Worm (Caenorhabditis elegans) whole organism, L4 larva: ENCODE results near the gene arid-1.

Experiments
- D1046.2 ChIP-seq: fragments of 200-800 bp; sonication (Bioruptor generic); IDR thresholded peaks from 2 replicates; pipeline ENCODE4 v1.3.6; 2022; ENCODE audit warnings: missing genetic modification characterization, missing compliant biosample characterization
- F10B5.3 ChIP-seq: sonication (generic microtip); optimal IDR thresholded peaks from 2 replicates; lab custom pipeline; 2016; ENCODE audit warnings: mild to moderate bottlenecking, missing genetic modification characterization, missing compliant biosample characterization
- T20F7.1 ChIP-seq: fragments of 200-800 bp; sonication (Bioruptor generic); optimal IDR thresholded peaks from 2 replicates; lab custom pipeline; 2018; ENCODE audit warnings: mild to moderate bottlenecking, missing genetic modification characterization, missing compliant biosample characterization
- Y5F2A.4 ChIP-seq: fragments of 200-800 bp; sonication (Bioruptor generic); optimal IDR thresholded peaks from 2 replicates; lab custom pipeline; 2018; ENCODE audit warnings: mild to moderate bottlenecking, missing genetic modification characterization, missing compliant biosample characterization
- aha-1 ChIP-seq: fragments of 150-350 bp; peaks from one replicate; lab custom pipeline; 2014; ENCODE audit warnings: missing biosample characterization, missing genetic modification characterization
- aly-2 ChIP-seq: sonication (generic microtip); optimal IDR thresholded peaks from 2 replicates; lab custom pipeline; 2018; ENCODE audit warnings: missing biosample characterization, missing genetic modification characterization
- arid-1 ChIP-seq: fragments of 200-800 bp; sonication (Bioruptor generic); conservative IDR thresholded peaks from 2 replicates; pipeline ENCODE4 v1.3.6; 2022; ENCODE audit warnings: missing genetic modification reagents, missing genetic modification characterization, missing compliant biosample characterization
- ceh-20 ChIP-seq: fragments of 200-800 bp; sonication (Bioruptor generic); IDR thresholded peaks from 2 replicates; pipeline ENCODE4 v1.3.6; 2022; ENCODE audit warnings: missing genetic modification reagents, missing genetic modification characterization, missing compliant biosample characterization
- ceh-44 ChIP-seq: fragments of 200-800 bp; sonication (Bioruptor generic); IDR thresholded peaks from 2 replicates; pipeline ENCODE4 v1.3.6; 2022; ENCODE audit warnings: missing genetic modification reagents, missing genetic modification characterization, missing compliant biosample characterization
- ctbp-1 ChIP-seq: fragments of 200-800 bp; sonication (Bioruptor generic); IDR thresholded peaks from 2 replicates; pipeline ENCODE4 v1.3.6; 2022; ENCODE audit warnings: missing genetic modification reagents, missing genetic modification characterization, missing compliant biosample characterization
- daf-8 ChIP-seq: fragments of 200-800 bp; sonication (Bioruptor generic); IDR thresholded peaks from 2 replicates; pipeline ENCODE4 v1.3.6; 2022; ENCODE audit warnings: missing genetic modification characterization, missing compliant biosample characterization
- dmd-8 ChIP-seq: fragments of 200-800 bp; sonication (Bioruptor generic); IDR thresholded peaks from 2 replicates; pipeline ENCODE4 v1.3.6; 2022; ENCODE audit warnings: missing genetic modification characterization, missing compliant biosample characterization
- duxl-1 ChIP-seq: sonication (generic microtip); optimal IDR thresholded peaks from 2 replicates; lab custom pipeline; 2016; ENCODE audit warnings: mild to moderate bottlenecking, missing genetic modification characterization, moderate library complexity, missing compliant biosample characterization; ENCODE audit not compliant: poor library complexity
- egl-27 ChIP-seq: sonication (generic microtip); optimal IDR thresholded peaks from 3 replicates; lab custom pipeline; 2017; ENCODE audit warnings: missing biosample characterization, missing genetic modification reagents, missing genetic modification characterization
- egl-43 ChIP-seq: fragments of 200-800 bp; sonication (Bioruptor generic); IDR thresholded peaks from 2 replicates; pipeline ENCODE4 v1.3.6; 2022; ENCODE audit warnings: missing genetic modification reagents, missing genetic modification characterization, missing compliant biosample characterization
- fos-1 ChIP-seq: fragments of 150-350 bp; optimal IDR thresholded peaks from 2 replicates; lab custom pipeline; 2014; ENCODE audit warnings: missing biosample characterization, missing genetic modification characterization
- hlh-30 ChIP-seq: sonication (generic microtip); optimal IDR thresholded peaks from 2 replicates; lab custom pipeline; 2017; ENCODE audit warnings: antibody characterized with exemption, mild to moderate bottlenecking, missing genetic modification characterization, missing compliant biosample characterization; ENCODE audit not compliant: insufficient read depth
- lim-7 ChIP-seq: fragments of 200-800 bp; sonication (Bioruptor generic); IDR thresholded peaks from 2 replicates; pipeline ENCODE4 v1.3.6; 2022; ENCODE audit warnings: missing genetic modification characterization, missing compliant biosample characterization
- lin-38 ChIP-seq: fragments of 200-800 bp; sonication (Bioruptor generic); IDR thresholded peaks from 2 replicates; pipeline ENCODE4 v1.3.6; 2022; ENCODE audit warnings: missing genetic modification reagents, missing genetic modification characterization, missing compliant biosample characterization
- lir-3 ChIP-seq: sonication (generic microtip); optimal IDR thresholded peaks from 2 replicates; lab custom pipeline; 2016; ENCODE audit warnings: mild to moderate bottlenecking, missing genetic modification characterization, missing compliant biosample characterization
- madf-9 ChIP-seq: fragments of 200-800 bp; sonication (Bioruptor generic); conservative IDR thresholded peaks from 2 replicates; pipeline ENCODE4 v1.3.6; 2022; ENCODE audit warnings: missing genetic modification reagents, missing genetic modification characterization, missing compliant biosample characterization
- mes-2 ChIP-seq: sonication (generic microtip); optimal IDR thresholded peaks from 2 replicates; lab custom pipeline; 2016; ENCODE audit warnings: missing genotype, mild to moderate bottlenecking, missing genetic modification characterization, missing compliant biosample characterization; ENCODE audit not compliant: poor library complexity, severe bottlenecking
- nhr-111 ChIP-seq: fragments of 200-800 bp; sonication (Bioruptor generic); optimal IDR thresholded peaks from 2 replicates; lab custom pipeline; 2018; ENCODE audit warnings: mild to moderate bottlenecking, missing genetic modification characterization, missing compliant biosample characterization
- nhr-28 ChIP-seq: fragments of 150-350 bp; optimal IDR thresholded peaks from 2 replicates; lab custom pipeline; 2014; ENCODE audit warnings: missing biosample characterization, missing genetic modification characterization
- nhr-41 ChIP-seq: fragments of 200-800 bp; sonication (Bioruptor generic); IDR thresholded peaks from 2 replicates; pipeline ENCODE4 v1.3.6; 2022; ENCODE audit warnings: missing genetic modification reagents, missing genetic modification characterization, missing compliant biosample characterization
- nhr-42 ChIP-seq: fragments of 200-800 bp; sonication (Bioruptor generic); IDR thresholded peaks from 2 replicates; pipeline ENCODE4 v1.3.6; 2022; ENCODE audit warnings: missing genetic modification characterization, missing compliant biosample characterization
- nhr-48 ChIP-seq: sonication (generic microtip); optimal IDR thresholded peaks from 2 replicates; lab custom pipeline; 2016; ENCODE audit warnings: mild to moderate bottlenecking, missing genetic modification characterization, missing compliant biosample characterization
- nhr-6 ChIP-seq: fragments of 150-350 bp; optimal IDR thresholded peaks from 2 replicates; lab custom pipeline; 2014; ENCODE audit warnings: missing biosample characterization, missing genetic modification characterization
- nhr-76 ChIP-seq: fragments of 150-350 bp; optimal IDR thresholded peaks from 2 replicates; lab custom pipeline; 2014; ENCODE audit warnings: missing biosample characterization, missing genetic modification characterization
- php-3 ChIP-seq: fragments of 200-800 bp; sonication (Bioruptor generic); IDR thresholded peaks from 2 replicates; pipeline ENCODE4 v1.3.6; 2022; ENCODE audit warnings: missing genetic modification reagents, missing genetic modification characterization, missing compliant biosample characterization
- pqm-1 ChIP-seq: sonication (generic microtip); optimal IDR thresholded peaks from 2 replicates; lab custom pipeline; 2017; ENCODE audit warnings: missing biosample characterization, missing genetic modification characterization
- saeg-2 ChIP-seq: fragments of 200-800 bp; sonication (Bioruptor generic); IDR thresholded peaks from 2 replicates; pipeline ENCODE4 v1.3.6; 2022; ENCODE audit warnings: missing genetic modification reagents, missing genetic modification characterization, missing compliant biosample characterization
- sdz-12 ChIP-seq: fragments of 200-800 bp; sonication (Bioruptor generic); optimal IDR thresholded peaks from 2 replicates; lab custom pipeline; 2018; ENCODE audit warnings: mild to moderate bottlenecking, missing genetic modification characterization, missing compliant biosample characterization
- snpc-4 ChIP-seq: fragments of 150-350 bp; optimal IDR thresholded peaks from 2 replicates; lab custom pipeline; 2014; ENCODE audit warnings: missing biosample characterization, missing genetic modification characterization
- spr-1 ChIP-seq: sonication (generic microtip); optimal IDR thresholded peaks from 2 replicates; lab custom pipeline; 2016; ENCODE audit warnings: mild to moderate bottlenecking, missing genetic modification characterization, missing compliant biosample characterization
- spr-3 ChIP-seq: fragments of 200-800 bp; sonication (Bioruptor generic); optimal IDR thresholded peaks from 2 replicates; lab custom pipeline; 2018; ENCODE audit warnings: mild to moderate bottlenecking, missing genetic modification characterization, missing compliant biosample characterization
- tra-1 ChIP-seq: fragments of 200-800 bp; sonication (Bioruptor generic); IDR thresholded peaks from 2 replicates; pipeline ENCODE4 v1.3.6; 2022; ENCODE audit warnings: missing genetic modification reagents, missing genetic modification characterization, missing compliant biosample characterization
- unc-130 ChIP-seq: sonication (generic microtip); optimal IDR thresholded peaks from 2 replicates; lab custom pipeline; 2016; ENCODE audit warnings: missing genetic modification reagents, missing genetic modification characterization, missing compliant biosample characterization
- unc-62 ChIP-seq, 3 experiments: fragments of 150-350 bp in 1 of 3; sonication (generic microtip); optimal IDR thresholded peaks in 2 of 3; peaks in 1 of 3; 1 replicate in 1 of 3; 2 replicates in 2 of 3; lab custom pipeline; 2014 to 2017; ENCODE audit warnings: missing biosample characterization in 3 of 3, missing genetic modification characterization in 3 of 3, missing genetic modification reagents in 3 of 3, missing genotype in 1 of 3
- zag-1 ChIP-seq: fragments of 150-350 bp; optimal IDR thresholded peaks from 2 replicates; lab custom pipeline; 2014; ENCODE audit warnings: missing biosample characterization, missing genetic modification characterization
- zfp-2 ChIP-seq: sonication (generic microtip); optimal IDR thresholded peaks from 2 replicates; lab custom pipeline; 2016; ENCODE audit warnings: mild to moderate bottlenecking, missing genetic modification characterization, missing compliant biosample characterization

arid-1 gene

ce11 chrV:219632-220031 lies 33.7 kb downstream of the arid-1 start, which contains the start of gene srh-80:
Gene srh-80, plus strand, starts transcription at chrV:219932.
- peak in 1 of 2 experiments; percentile 9 for TF ChIP-seq unc-62 (GFP tag; optimal IDR thresholded peaks at IDR 0.05 in 1 of 2; lab: Kevin White, UChicago)
- TF ChIP-seq unc-62 (tag; optimal IDR thresholded peaks at IDR 0.05; lab: Kevin White, UChicago) = no peak
- TF ChIP-seq duxl-1 = no peak

ce11 chrV:234572-234971 lies 48.6 kb downstream of the arid-1 start, which contains the start of gene kin-33:
Gene kin-33, minus strand, starts transcription at chrV:234672.
- TF ChIP-seq zag-1 (tag; lab: Kevin White, UChicago) = no peak
- TF ChIP-seq madf-9 = no peak
- TF ChIP-seq ceh-20 = no peak

DNA sequence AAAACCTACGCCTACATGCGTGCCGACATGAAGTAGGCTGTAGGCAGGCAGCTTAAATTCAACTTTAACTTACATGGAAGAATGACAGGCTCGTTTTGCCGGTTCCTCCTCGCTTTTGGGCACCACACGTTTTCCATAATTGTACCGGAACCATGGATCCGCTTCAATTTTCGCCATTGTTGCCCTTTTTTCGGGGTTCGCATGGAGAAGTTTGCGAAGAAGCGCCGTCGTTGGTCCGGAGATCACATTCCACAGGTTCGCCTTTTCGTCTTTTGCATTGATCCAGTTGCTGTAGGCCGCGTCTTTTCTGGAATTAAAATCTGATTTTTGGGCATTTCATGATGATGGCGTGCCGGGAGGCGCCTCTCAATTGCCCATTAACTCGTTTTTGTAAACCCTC lies 51.0 kb downstream of the arid-1 start:
- no peak for TF ChIP-seq zfp-2 (tag; lab: Kevin White, UChicago)
- no peak for TF ChIP-seq unc-130 (GFP tag; lab: Kevin White, UChicago)
- TF ChIP-seq aha-1 (tag; lab: Kevin White, UChicago) = peak; percentile 90
- TF ChIP-seq, all 104 proteins: peak for 1

DNA sequence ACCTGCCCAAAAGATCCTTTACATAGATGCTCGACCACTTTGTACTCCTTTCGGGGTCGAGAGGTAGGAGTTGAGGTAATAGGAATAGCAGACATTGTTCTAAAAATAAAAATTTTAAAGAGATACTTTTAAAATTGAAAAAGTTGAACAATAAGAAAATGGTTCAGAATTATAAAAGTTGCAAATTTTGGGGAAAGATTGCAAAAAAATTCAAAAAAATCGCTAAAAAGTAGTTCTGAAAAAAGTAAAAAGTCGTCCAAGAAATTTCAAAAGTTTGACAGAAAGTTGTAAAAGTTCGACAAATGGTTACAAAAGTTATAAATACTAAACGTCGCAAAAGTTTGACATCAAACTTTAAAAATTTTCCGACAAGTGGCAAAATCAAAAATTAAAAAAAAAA lies 52.1 kb downstream of the arid-1 start, which contains the start of gene R02C2.1:
R02C2.1 (minus strand) TSS at position 101 of the 400 bp plus-strand sequence.
- TF ChIP-seq mes-2 (no peak), spr-3 (no peak), lin-38 (GFP tag; lab: Robert Waterston, UW) (no peak), duxl-1 (no peak), tra-1 (no peak), T20F7.1 (no peak), F10B5.3 (tag; lab: Kevin White, UChicago) (no peak), egl-43 (GFP tag; lab: Robert Waterston, UW) (no peak), Y5F2A.4 (no peak), spr-1 (no peak), nhr-42 (GFP tag; lab: Robert Waterston, UW) (no peak), nhr-48 (tag; lab: Kevin White, UChicago) (no peak), fos-1 (tag; lab: Kevin White, UChicago) (no peak), pqm-1 (tag; lab: Kevin White, UChicago) (no peak), lim-7 (no peak), ceh-44 (GFP tag; lab: Robert Waterston, UW) (no peak), snpc-4 (tag; lab: Kevin White, UChicago) (no peak)

DNA sequence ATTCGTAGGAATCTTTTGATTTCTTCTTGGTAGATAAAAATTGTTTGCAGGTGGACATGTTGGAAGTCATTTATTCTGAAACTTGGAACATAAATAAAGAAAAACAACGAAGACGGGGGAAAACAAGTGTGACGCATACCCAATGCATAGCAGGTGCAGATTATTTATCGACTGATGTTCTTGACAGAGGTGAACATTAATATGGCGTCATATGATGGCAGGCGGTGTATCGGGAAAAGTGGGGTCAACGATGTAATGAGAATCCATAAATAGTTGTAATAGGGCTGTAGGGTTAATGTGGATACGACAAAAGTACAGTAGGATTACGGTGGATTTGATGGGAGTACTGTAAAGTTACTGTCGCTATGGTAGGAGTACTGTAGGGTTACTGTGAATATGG lies 54.3 kb downstream of the arid-1 start, which contains the start of gene txt-2:
txt-2 (minus strand) TSS at position 214 of the 400 bp plus-strand sequence.
- TF ChIP-seq hlh-30 (tag; lab: Kevin White, UChicago) (no peak), egl-27 (tag; lab: Kevin White, UChicago) (no peak), saeg-2 (GFP tag; lab: Robert Waterston, UW) (no peak), lim-7 (no peak), nhr-28 (tag; lab: Kevin White, UChicago) (no peak), dmd-8 (GFP tag; lab: Robert Waterston, UW) (no peak), arid-1 (GFP tag; lab: Robert Waterston, UW) (no peak), aly-2 (tag; lab: Kevin White, UChicago) (no peak), nhr-111 (GFP tag; lab: Kevin White, UChicago) (no peak)

- no peak for TF ChIP-seq mes-2
- TF ChIP-seq lir-3 (tag; lab: Kevin White, UChicago) = no peak
- no peak for TF ChIP-seq daf-8 (GFP tag; lab: Robert Waterston, UW)
- no peak for TF ChIP-seq arid-1 (GFP tag; lab: Robert Waterston, UW)
- TF ChIP-seq nhr-6 (tag; lab: Kevin White, UChicago) = no peak
- TF ChIP-seq unc-62 (GFP tag; optimal IDR thresholded peaks at IDR 0.05 in 1 of 2; lab: Kevin White, UChicago) = no peak
- TF ChIP-seq unc-62 (tag; optimal IDR thresholded peaks at IDR 0.05; lab: Kevin White, UChicago) = no peak
- TF ChIP-seq unc-130 (GFP tag; lab: Kevin White, UChicago) = no peak
- TF ChIP-seq pqm-1 (tag; lab: Kevin White, UChicago) = no peak
- TF ChIP-seq sdz-12 (GFP tag; lab: Kevin White, UChicago) = no peak
- no peak for TF ChIP-seq ceh-44 (GFP tag; lab: Robert Waterston, UW)
- no peak for TF ChIP-seq nhr-41 (GFP tag; lab: Robert Waterston, UW)
- no peak for TF ChIP-seq D1046.2 (GFP tag; lab: Robert Waterston, UW)
- TF ChIP-seq hlh-30 (tag; lab: Kevin White, UChicago) = no peak
- TF ChIP-seq madf-9 = no peak
- no peak for TF ChIP-seq php-3 (GFP tag; lab: Robert Waterston, UW)
- TF ChIP-seq ctbp-1 (GFP tag; lab: Robert Waterston, UW) = no peak
- no peak for TF ChIP-seq nhr-76 (tag; lab: Kevin White, UChicago)
Measured at ce11 chrV:242518-242917, 56.6 kb downstream of the arid-1 start, which contains the start of gene R02C2.7. Gene R02C2.7, minus strand, starts transcription at chrV:242618.
